Fruit fly (Drosophila melanogaster): ENCODE data around the gene FucT6.

FucT6 gene

DNA sequence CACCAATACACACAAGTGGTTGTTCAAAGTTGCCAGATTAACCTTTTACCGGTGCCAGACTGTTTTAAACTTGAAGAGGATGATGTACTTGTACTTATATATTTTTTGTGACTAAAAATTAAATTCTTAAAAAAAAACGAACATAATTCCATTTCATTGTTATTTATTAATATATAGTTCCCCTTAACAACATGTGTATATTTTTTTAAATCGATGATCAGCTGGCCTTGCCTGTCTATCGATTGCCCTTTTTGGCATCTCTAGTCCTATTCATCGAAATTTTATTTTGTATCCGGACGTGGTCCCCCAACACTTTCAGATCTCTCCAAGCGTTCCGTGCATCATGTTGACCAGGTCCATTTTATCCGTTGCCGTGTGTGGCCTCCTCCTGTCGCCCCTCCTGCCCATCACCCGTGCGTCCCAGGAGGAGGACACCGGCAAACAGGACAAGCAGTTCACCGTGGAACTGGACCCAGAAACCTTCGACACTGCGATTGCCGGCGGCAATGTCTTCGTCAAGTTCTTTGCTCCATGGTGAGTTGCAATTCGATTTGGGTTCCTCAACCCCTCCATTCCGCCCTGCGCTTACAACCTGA lies 7.1 kb upstream of the FucT6 start, which contains the start of gene prtp (continued):
- no peak for TF ChIP-seq CG15696 (tag; optimal IDR thresholded peaks at IDR 0.05)
- TF ChIP-seq Lim3 (GFP tag; IDR thresholded peaks at IDR 0.05) = no peak
- no peak for TF ChIP-seq Spps (tag; optimal IDR thresholded peaks at IDR 0.05)
- TF ChIP-seq slp2 (GFP tag; optimal IDR thresholded peaks at IDR 0.05) = no peak
- TF ChIP-seq tio (GFP tag; optimal IDR thresholded peaks at IDR 0.05) = no peak
- peak; percentile 67 for TF ChIP-seq Ets97D (GFP tag; optimal IDR thresholded peaks at IDR 0.05)
- TF ChIP-seq Oaz (GFP tag; IDR thresholded peaks at IDR 0.05) = no peak
- no peak for TF ChIP-seq CG10366 (GFP tag; IDR thresholded peaks at IDR 0.05)
- no peak for TF ChIP-seq HmgD (GFP tag; optimal IDR thresholded peaks at IDR 0.05)
- no peak for TF ChIP-seq Rx (GFP tag; IDR thresholded peaks at IDR 0.05)
- TF ChIP-seq chinmo (GFP tag; IDR thresholded peaks at IDR 0.05; ENCODE audit: partially characterized antibody) = no peak
- no peak for TF ChIP-seq Hsf (GFP tag; optimal IDR thresholded peaks at IDR 0.05)
- TF ChIP-seq CG30431 (GFP tag; optimal IDR thresholded peaks at IDR 0.05) = no peak
- peak; percentile 10 for TF ChIP-seq Six4 (GFP tag; optimal IDR thresholded peaks at IDR 0.05)
- TF ChIP-seq CG11695 (GFP tag; IDR thresholded peaks at IDR 0.05) = no peak
- TF ChIP-seq gro (GFP tag; optimal IDR thresholded peaks at IDR 0.05) = no peak
- no peak for TF ChIP-seq CG12744 (GFP tag; optimal IDR thresholded peaks at IDR 0.05)
- peak; percentile 34 for TF ChIP-seq kni (GFP tag; optimal IDR thresholded peaks at IDR 0.05)
- no peak for TF ChIP-seq gt (GFP tag; IDR thresholded peaks at IDR 0.05)
- no peak for TF ChIP-seq Atf-2 (GFP tag; optimal IDR thresholded peaks at IDR 0.05)
- TF ChIP-seq CG14667 (GFP tag; IDR thresholded peaks at IDR 0.05) = no peak
- no peak for TF ChIP-seq ems (GFP tag; optimal IDR thresholded peaks at IDR 0.05)
- no peak for TF ChIP-seq CG10147 (GFP tag; optimal IDR thresholded peaks at IDR 0.05)
- peak; percentile 27 for TF ChIP-seq phol (tag; optimal IDR thresholded peaks at IDR 0.05)
- no peak for TF ChIP-seq ATbp (GFP tag; optimal IDR thresholded peaks at IDR 0.05)
- no peak for TF ChIP-seq CG11456 (GFP tag; IDR thresholded peaks at IDR 0.05)
- no peak for TF ChIP-seq eve (GFP tag; optimal IDR thresholded peaks at IDR 0.05)
- TF ChIP-seq ind (GFP tag; optimal IDR thresholded peaks at IDR 0.05) = no peak
- no peak for TF ChIP-seq fd102C (GFP tag; optimal IDR thresholded peaks at IDR 0.05)
- peak; percentile 42 for TF ChIP-seq Lhr (GFP tag; optimal IDR thresholded peaks at IDR 0.05)
- peak; percentile 26 for TF ChIP-seq CG12299 (tag; optimal IDR thresholded peaks at IDR 0.05)
- TF ChIP-seq CG10654 (GFP tag; optimal IDR thresholded peaks at IDR 0.05) = peak; percentile 8
- no peak for TF ChIP-seq CG31441 (GFP tag; IDR thresholded peaks at IDR 0.05)
- peak; percentile 11 for TF ChIP-seq Xbp1 (GFP tag; optimal IDR thresholded peaks at IDR 0.05)
- TF ChIP-seq wek (GFP tag; optimal IDR thresholded peaks at IDR 0.05) = no peak
- TF ChIP-seq MESR4 (GFP tag; optimal IDR thresholded peaks at IDR 0.05) = peak; percentile 58
- TF ChIP-seq CG11085 (GFP tag; IDR thresholded peaks at IDR 0.05) = no peak
- no peak for TF ChIP-seq tx (GFP tag; optimal IDR thresholded peaks at IDR 0.05)
- no peak for TF ChIP-seq Dbx (GFP tag; IDR thresholded peaks at IDR 0.05)
- TF ChIP-seq CG5180 (GFP tag; optimal IDR thresholded peaks at IDR 0.05) = no peak
- TF ChIP-seq CG2678 (tag; optimal IDR thresholded peaks at IDR 0.05) = no peak
- TF ChIP-seq CG12155 (GFP tag; optimal IDR thresholded peaks at IDR 0.05) = no peak
- TF ChIP-seq Stat92E (GFP tag; optimal IDR thresholded peaks at IDR 0.05) = no peak
- TF ChIP-seq nom (GFP tag; optimal IDR thresholded peaks at IDR 0.05) = no peak
- TF ChIP-seq CG17361 (GFP tag; IDR thresholded peaks at IDR 0.05) = no peak
- no peak for TF ChIP-seq ranshi (GFP tag; IDR thresholded peaks at IDR 0.05)
- no peak for TF ChIP-seq Lpt (GFP tag; optimal IDR thresholded peaks at IDR 0.05)
- TF ChIP-seq zen2 (GFP tag; IDR thresholded peaks at IDR 0.05; ENCODE audit: partially characterized antibody) = no peak
- TF ChIP-seq Sry-δ (GFP tag; optimal IDR thresholded peaks at IDR 0.05) = peak; percentile 57
- no peak for TF ChIP-seq ERR (GFP tag; optimal IDR thresholded peaks at IDR 0.05)
- no peak for TF ChIP-seq CG9727 (GFP tag; optimal IDR thresholded peaks at IDR 0.05)

Measured in whole organism, embryonic.